Worm (Caenorhabditis elegans) whole organism, L4 larva: ENCODE measurements around the gene T08G5.15.
A peak's percentile ranks its signal among the peaks of the same experiment; 100 is the strongest.

Experiments
- F10B5.3 ChIP-seq: sonication (generic microtip); optimal IDR thresholded peaks from 2 replicates; lab custom pipeline; 2016; ENCODE audit warnings: mild to moderate bottlenecking, missing genetic modification characterization, missing compliant biosample characterization
- F37D6.2 ChIP-seq: sonication (generic microtip); optimal IDR thresholded peaks from 2 replicates; lab custom pipeline; 2016; ENCODE audit warnings: mild to moderate bottlenecking, missing genetic modification characterization, missing compliant biosample characterization
- Y105C5A.15 ChIP-seq: fragments of 200-800 bp; sonication (Bioruptor generic); IDR thresholded peaks from 2 replicates; pipeline ENCODE4 v1.3.6; 2022; ENCODE audit warnings: missing genetic modification characterization, missing compliant biosample characterization
- aha-1 ChIP-seq: fragments of 150-350 bp; peaks from one replicate; lab custom pipeline; 2014; ENCODE audit warnings: missing biosample characterization, missing genetic modification characterization
- ceh-20 ChIP-seq: fragments of 200-800 bp; sonication (Bioruptor generic); IDR thresholded peaks from 2 replicates; pipeline ENCODE4 v1.3.6; 2022; ENCODE audit warnings: missing genetic modification reagents, missing genetic modification characterization, missing compliant biosample characterization
- ctbp-1 ChIP-seq: fragments of 200-800 bp; sonication (Bioruptor generic); IDR thresholded peaks from 2 replicates; pipeline ENCODE4 v1.3.6; 2022; ENCODE audit warnings: missing genetic modification reagents, missing genetic modification characterization, missing compliant biosample characterization
- daf-12 ChIP-seq: fragments of 150-350 bp; optimal IDR thresholded peaks from 2 replicates; lab custom pipeline; 2014; ENCODE audit warnings: missing biosample characterization, missing genetic modification reagents, missing genetic modification characterization
- daf-16 ChIP-seq, 3 experiments: sonication (generic microtip); optimal IDR thresholded peaks; 2 replicates each; lab custom pipeline; 2016 to 2017; ENCODE audit warnings: missing genetic modification characterization in 3 of 3, missing genetic modification reagents in 3 of 3, mild to moderate bottlenecking in 2 of 3, missing compliant biosample characterization in 2 of 3, missing biosample characterization in 1 of 3, moderate library complexity in 1 of 3
- daf-19 ChIP-seq: fragments of 200-800 bp; sonication (Bioruptor generic); conservative IDR thresholded peaks from 2 replicates; pipeline ENCODE4 v1.3.6; 2022; ENCODE audit warnings: missing genetic modification characterization, missing compliant biosample characterization
- daf-8 ChIP-seq: fragments of 200-800 bp; sonication (Bioruptor generic); IDR thresholded peaks from 2 replicates; pipeline ENCODE4 v1.3.6; 2022; ENCODE audit warnings: missing genetic modification characterization, missing compliant biosample characterization
- dmd-8 ChIP-seq: fragments of 200-800 bp; sonication (Bioruptor generic); IDR thresholded peaks from 2 replicates; pipeline ENCODE4 v1.3.6; 2022; ENCODE audit warnings: missing genetic modification characterization, missing compliant biosample characterization
- egl-27 ChIP-seq: sonication (generic microtip); optimal IDR thresholded peaks from 3 replicates; lab custom pipeline; 2017; ENCODE audit warnings: missing biosample characterization, missing genetic modification reagents, missing genetic modification characterization
- fkh-10 ChIP-seq: fragments of 150-350 bp; optimal IDR thresholded peaks from 2 replicates; lab custom pipeline; 2014; ENCODE audit warnings: missing biosample characterization, missing genetic modification reagents, missing genetic modification characterization
- fos-1 ChIP-seq: fragments of 150-350 bp; optimal IDR thresholded peaks from 2 replicates; lab custom pipeline; 2014; ENCODE audit warnings: missing biosample characterization, missing genetic modification characterization
- hif-1 ChIP-seq, 2 experiments: sonication (generic microtip); optimal IDR thresholded peaks; 2 replicates each; lab custom pipeline; 2016 to 2017; ENCODE audit warnings: missing compliant biosample characterization in 2 of 2, missing genetic modification characterization in 2 of 2, missing genetic modification reagents in 2 of 2, missing genotype in 2 of 2, mild to moderate bottlenecking in 1 of 2
- hlh-11 ChIP-seq: fragments of 200-800 bp; sonication (Bioruptor generic); optimal IDR thresholded peaks from 2 replicates; lab custom pipeline; 2018; ENCODE audit warnings: mild to moderate bottlenecking, missing genetic modification characterization, missing compliant biosample characterization
- hlh-30 ChIP-seq: sonication (generic microtip); optimal IDR thresholded peaks from 2 replicates; lab custom pipeline; 2017; ENCODE audit warnings: antibody characterized with exemption, mild to moderate bottlenecking, missing genetic modification characterization, missing compliant biosample characterization; ENCODE audit not compliant: insufficient read depth
- hmg-1.1 ChIP-seq: fragments of 200-800 bp; sonication (Bioruptor generic); IDR thresholded peaks from 2 replicates; pipeline ENCODE4 v1.3.6; 2022; ENCODE audit warnings: missing genetic modification reagents, missing genetic modification characterization, missing compliant biosample characterization
- jun-1 ChIP-seq: fragments of 150-350 bp; optimal IDR thresholded peaks from 2 replicates; lab custom pipeline; 2014; ENCODE audit warnings: missing biosample characterization, missing genetic modification reagents, missing genetic modification characterization
- lim-7 ChIP-seq: fragments of 200-800 bp; sonication (Bioruptor generic); IDR thresholded peaks from 2 replicates; pipeline ENCODE4 v1.3.6; 2022; ENCODE audit warnings: missing genetic modification characterization, missing compliant biosample characterization
- lin-39 ChIP-seq: fragments of 150-350 bp; optimal IDR thresholded peaks from 2 replicates; lab custom pipeline; 2014; ENCODE audit warnings: missing biosample characterization, missing genetic modification reagents, missing genetic modification characterization
- lsy-2 ChIP-seq, 2 experiments: fragments of 150-350 bp in 1 of 2; sonication (generic microtip) in 1 of 2; optimal IDR thresholded peaks; 2 replicates each; lab custom pipeline; 2014 to 2017; ENCODE audit warnings: missing biosample characterization in 2 of 2, missing genetic modification characterization in 2 of 2
- mep-1 ChIP-seq: fragments of 150-350 bp; sonication (generic microtip); optimal IDR thresholded peaks from 3 replicates; lab custom pipeline; 2014; ENCODE audit warnings: missing biosample characterization, missing genetic modification characterization
- nhr-28 ChIP-seq: fragments of 150-350 bp; optimal IDR thresholded peaks from 2 replicates; lab custom pipeline; 2014; ENCODE audit warnings: missing biosample characterization, missing genetic modification characterization
- nhr-41 ChIP-seq: fragments of 200-800 bp; sonication (Bioruptor generic); IDR thresholded peaks from 2 replicates; pipeline ENCODE4 v1.3.6; 2022; ENCODE audit warnings: missing genetic modification reagents, missing genetic modification characterization, missing compliant biosample characterization
- nhr-42 ChIP-seq: fragments of 200-800 bp; sonication (Bioruptor generic); IDR thresholded peaks from 2 replicates; pipeline ENCODE4 v1.3.6; 2022; ENCODE audit warnings: missing genetic modification characterization, missing compliant biosample characterization
- nhr-76 ChIP-seq: fragments of 150-350 bp; optimal IDR thresholded peaks from 2 replicates; lab custom pipeline; 2014; ENCODE audit warnings: missing biosample characterization, missing genetic modification characterization
- nhr-77 ChIP-seq: fragments of 150-350 bp; optimal IDR thresholded peaks from 2 replicates; lab custom pipeline; 2014; ENCODE audit warnings: missing biosample characterization, missing genetic modification characterization
- pha-4 ChIP-seq, 2 experiments: fragments of 150-350 bp in 1 of 2; fragments of 200-800 bp in 1 of 2; sonication (Bioruptor generic) in 1 of 2; IDR thresholded peaks in 1 of 2; optimal IDR thresholded peaks in 1 of 2; 2 replicates each; pipeline versions ENCODE4 v1.3.6 to Lab custom; 2014 to 2022; ENCODE audit warnings: missing genetic modification characterization in 2 of 2, missing genetic modification reagents in 2 of 2, missing biosample characterization in 1 of 2, missing compliant biosample characterization in 1 of 2
- rbr-2 ChIP-seq: sonication (generic microtip); optimal IDR thresholded peaks from 2 replicates; lab custom pipeline; 2016; ENCODE audit warnings: missing genotype, missing genetic modification characterization, missing compliant biosample characterization
- sdz-12 ChIP-seq: fragments of 200-800 bp; sonication (Bioruptor generic); optimal IDR thresholded peaks from 2 replicates; lab custom pipeline; 2018; ENCODE audit warnings: mild to moderate bottlenecking, missing genetic modification characterization, missing compliant biosample characterization
- set-16 ChIP-seq: fragments of 200-800 bp; sonication (Bioruptor generic); IDR thresholded peaks from 2 replicates; pipeline ENCODE4 v1.3.6; 2022; ENCODE audit warnings: missing genetic modification reagents, missing genetic modification characterization, missing compliant biosample characterization
- tra-1 ChIP-seq: fragments of 200-800 bp; sonication (Bioruptor generic); IDR thresholded peaks from 2 replicates; pipeline ENCODE4 v1.3.6; 2022; ENCODE audit warnings: missing genetic modification reagents, missing genetic modification characterization, missing compliant biosample characterization
- unc-39 ChIP-seq: sonication (generic microtip); optimal IDR thresholded peaks from 2 replicates; lab custom pipeline; 2017; ENCODE audit warnings: missing biosample characterization, missing genetic modification characterization
- unc-62 ChIP-seq, 3 experiments: fragments of 150-350 bp in 1 of 3; sonication (generic microtip); optimal IDR thresholded peaks in 2 of 3; peaks in 1 of 3; 1 replicate in 1 of 3; 2 replicates in 2 of 3; lab custom pipeline; 2014 to 2017; ENCODE audit warnings: missing biosample characterization in 3 of 3, missing genetic modification characterization in 3 of 3, missing genetic modification reagents in 3 of 3, missing genotype in 1 of 3
- zfp-2 ChIP-seq: sonication (generic microtip); optimal IDR thresholded peaks from 2 replicates; lab custom pipeline; 2016; ENCODE audit warnings: mild to moderate bottlenecking, missing genetic modification characterization, missing compliant biosample characterization
- zip-11 ChIP-seq: fragments of 200-800 bp; sonication (Bioruptor generic); IDR thresholded peaks from 2 replicates; pipeline ENCODE4 v1.3.6; 2022; ENCODE audit warnings: missing genetic modification characterization, missing compliant biosample characterization
- zip-2 ChIP-seq: fragments of 150-350 bp; optimal IDR thresholded peaks from 2 replicates; lab custom pipeline; 2014; ENCODE audit warnings: missing biosample characterization, missing genetic modification characterization

T08G5.15 gene

ce11 chrV:14006819-14007218 lies 16.2 kb downstream of the T08G5.15 start:
- TF ChIP-seq nhr-28 (tag; lab: Kevin White, UChicago) (no peak), hmg-1.1 (peak; percentile 56), ctbp-1 (GFP tag; lab: Robert Waterston, UW) (0 out of 2 replicates have a peak, but pooled peaks have one; percentile 40), pha-4 (GFP tag; IDR thresholded peaks at IDR 0.05; lab: Robert Waterston, UW) (no peak), pha-4 (tag; optimal IDR thresholded peaks at IDR 0.05; lab: Kevin White, UChicago) (no peak), mep-1 (tag; lab: Kevin White, UChicago) (peak; percentile 16), lim-7 (GFP tag; lab: Robert Waterston, UW) (no peak), daf-19 (peak; percentile 71; the same call in 1 of the 2 replicates), nhr-42 (no peak), zip-2 (tag; lab: Kevin White, UChicago) (no peak), zip-11 (GFP tag; lab: Robert Waterston, UW) (no peak), rbr-2 (tag; lab: Kevin White, UChicago) (peak; percentile 51), lsy-2 (tag; optimal IDR thresholded peaks at IDR 0.05; lab: Kevin White, UChicago) (peak in 1 of 2 experiments; percentile 47)
- TF ChIP-seq, all 104 proteins: peak for 6

ce11 chrV:14005812-14006211 lies 17.2 kb downstream of the T08G5.15 start, which contains the start of gene ric-7:
Gene ric-7, minus strand, starts transcription at chrV:14005912.
- TF ChIP-seq aha-1 (peak; percentile 88), jun-1 (no peak)

ce11 chrV:14004342-14004741 lies 18.6 kb downstream of the T08G5.15 start:
- TF ChIP-seq set-16, result no peak
- no peak for TF ChIP-seq egl-27 (tag; lab: Kevin White, UChicago)
- no peak for TF ChIP-seq fos-1 (tag; lab: Kevin White, UChicago)
- TF ChIP-seq hlh-30 (tag; lab: Kevin White, UChicago), result peak; percentile 64
- no peak for TF ChIP-seq lin-39
- no peak for TF ChIP-seq zfp-2
- peak in 1 of 2 experiments; percentile 37 for TF ChIP-seq lsy-2 (tag; optimal IDR thresholded peaks at IDR 0.05; lab: Kevin White, UChicago)
- no peak for TF ChIP-seq lim-7 (GFP tag; lab: Robert Waterston, UW)
- TF ChIP-seq nhr-76 (tag; lab: Kevin White, UChicago), result no peak
- TF ChIP-seq nhr-41 (GFP tag; lab: Robert Waterston, UW), result no peak
- TF ChIP-seq Y105C5A.15 (GFP tag; lab: Robert Waterston, UW), result no peak
- no peak for TF ChIP-seq hmg-1.1
- no peak for TF ChIP-seq nhr-28 (tag; lab: Kevin White, UChicago)
- no peak for TF ChIP-seq daf-12 (tag; lab: Kevin White, UChicago)
- TF ChIP-seq F10B5.3 (tag; lab: Kevin White, UChicago), result no peak
- no peak for TF ChIP-seq F37D6.2
- TF ChIP-seq fkh-10 (GFP tag; lab: Kevin White, UChicago), result peak; percentile 28
- no peak for TF ChIP-seq dmd-8
- TF ChIP-seq, all 104 proteins: peak for 3

- TF ChIP-seq ceh-20 (GFP tag; lab: Robert Waterston, UW), result peak; percentile 35; the same call in 1 of the 2 replicates
- peak; percentile 51 for TF ChIP-seq mep-1 (tag; lab: Kevin White, UChicago)
- TF ChIP-seq rbr-2 (tag; lab: Kevin White, UChicago), result peak; percentile 18
- TF ChIP-seq unc-62 (GFP tag; optimal IDR thresholded peaks at IDR 0.05 in 1 of 2; lab: Kevin White, UChicago), result peak in 1 of 2 experiments; percentile 72
- TF ChIP-seq unc-62 (tag; optimal IDR thresholded peaks at IDR 0.05; lab: Kevin White, UChicago), result no peak
- TF ChIP-seq lsy-2 (tag; optimal IDR thresholded peaks at IDR 0.05; lab: Kevin White, UChicago), result peak in 1 of 2 experiments; percentile 2
- TF ChIP-seq nhr-77, result no peak
- peak in 1 of 2 experiments; percentile 89 for TF ChIP-seq hif-1 (tag; optimal IDR thresholded peaks at IDR 0.05; lab: Kevin White, UChicago)
- peak; percentile 49 for TF ChIP-seq aha-1
- no peak for TF ChIP-seq Y105C5A.15 (GFP tag; lab: Robert Waterston, UW)
- TF ChIP-seq hlh-11 (tag; lab: Kevin White, UChicago), result peak; percentile 40
- TF ChIP-seq daf-16 (GFP tag; optimal IDR thresholded peaks at IDR 0.05; lab: Kevin White, UChicago), result peak in 1 of 2 experiments; percentile 41
- TF ChIP-seq daf-16 (tag; optimal IDR thresholded peaks at IDR 0.05; lab: Kevin White, UChicago), result no peak
- peak; percentile 14; the same call in 1 of the 2 replicates for TF ChIP-seq tra-1
- no peak for TF ChIP-seq sdz-12 (GFP tag; lab: Kevin White, UChicago)
- peak; percentile 30 for TF ChIP-seq hlh-30 (tag; lab: Kevin White, UChicago)
- TF ChIP-seq daf-19, result no peak
- TF ChIP-seq daf-8 (GFP tag; lab: Robert Waterston, UW), result no peak
- TF ChIP-seq unc-39, result no peak
These were observed 19.3 kb downstream of the T08G5.15 start for ce11 chrV:14003587-14004156.
